Worm (Caenorhabditis elegans) whole organism, L4 larva: ENCODE measurements around the gene C17H11.5.

Experiments used
- F10B5.3 ChIP-seq: sonication (generic microtip); optimal IDR thresholded peaks from 2 replicates; lab custom pipeline; 2016; ENCODE audit warnings: mild to moderate bottlenecking, missing genetic modification characterization, missing compliant biosample characterization
- F26F4.8 ChIP-seq: fragments of 200-800 bp; sonication (Bioruptor generic); conservative IDR thresholded peaks from 2 replicates; pipeline ENCODE4 v1.3.6; 2022; ENCODE audit warnings: missing genetic modification characterization, missing compliant biosample characterization
- F37D6.2 ChIP-seq: sonication (generic microtip); optimal IDR thresholded peaks from 2 replicates; lab custom pipeline; 2016; ENCODE audit warnings: mild to moderate bottlenecking, missing genetic modification characterization, missing compliant biosample characterization
- F49E8.2 ChIP-seq: sonication (generic microtip); optimal IDR thresholded peaks from 2 replicates; lab custom pipeline; 2016; ENCODE audit warnings: missing compliant biosample characterization, mild to moderate bottlenecking, missing genetic modification characterization, borderline replicate concordance
- R02D3.7 ChIP-seq: fragments of 150-350 bp; sonication (generic microtip); optimal IDR thresholded peaks from 3 replicates; lab custom pipeline; 2014; ENCODE audit warnings: missing biosample characterization, missing genetic modification characterization
- T20F7.1 ChIP-seq: fragments of 200-800 bp; sonication (Bioruptor generic); optimal IDR thresholded peaks from 2 replicates; lab custom pipeline; 2018; ENCODE audit warnings: mild to moderate bottlenecking, missing genetic modification characterization, missing compliant biosample characterization
- Y105C5A.15 ChIP-seq: fragments of 200-800 bp; sonication (Bioruptor generic); IDR thresholded peaks from 2 replicates; pipeline ENCODE4 v1.3.6; 2022; ENCODE audit warnings: missing genetic modification characterization, missing compliant biosample characterization
- Y48G9A.11 ChIP-seq: fragments of 200-800 bp; sonication (Bioruptor generic); IDR thresholded peaks from 2 replicates; pipeline ENCODE4 v1.3.6; 2022; ENCODE audit warnings: missing genetic modification reagents, missing genetic modification characterization, missing compliant biosample characterization
- Y75B8A.6 ChIP-seq: fragments of 200-800 bp; sonication (Bioruptor generic); IDR thresholded peaks from 2 replicates; pipeline ENCODE4 v1.3.6; 2022; ENCODE audit warnings: missing genetic modification reagents, missing genetic modification characterization, missing compliant biosample characterization
- ZK337.2 ChIP-seq: fragments of 200-800 bp; sonication (Bioruptor generic); IDR thresholded peaks from 2 replicates; pipeline ENCODE4 v1.3.6; 2022; ENCODE audit warnings: missing genetic modification reagents, missing genetic modification characterization, missing compliant biosample characterization
- aha-1 ChIP-seq: fragments of 150-350 bp; peaks from one replicate; lab custom pipeline; 2014; ENCODE audit warnings: missing biosample characterization, missing genetic modification characterization
- aly-2 ChIP-seq: sonication (generic microtip); optimal IDR thresholded peaks from 2 replicates; lab custom pipeline; 2018; ENCODE audit warnings: missing biosample characterization, missing genetic modification characterization
- ama-1 ChIP-seq: fragments of 150-350 bp; optimal IDR thresholded peaks from 2 replicates; lab custom pipeline; 2014; ENCODE audit warnings: inconsistent platforms, mixed read lengths
- ceh-32 ChIP-seq: sonication (generic microtip); optimal IDR thresholded peaks from 2 replicates; lab custom pipeline; 2016; ENCODE audit warnings: mild to moderate bottlenecking, missing genetic modification characterization, missing compliant biosample characterization; ENCODE audit not compliant: poor library complexity
- ceh-44 ChIP-seq: fragments of 200-800 bp; sonication (Bioruptor generic); IDR thresholded peaks from 2 replicates; pipeline ENCODE4 v1.3.6; 2022; ENCODE audit warnings: missing genetic modification reagents, missing genetic modification characterization, missing compliant biosample characterization
- ceh-62 ChIP-seq: sonication (generic microtip); optimal IDR thresholded peaks from 2 replicates; lab custom pipeline; 2017; ENCODE audit warnings: missing biosample characterization, missing genetic modification characterization
- ceh-82 ChIP-seq: sonication (generic microtip); optimal IDR thresholded peaks from 2 replicates; lab custom pipeline; 2017; ENCODE audit warnings: missing biosample characterization, missing genetic modification characterization
- cey-2 ChIP-seq: sonication (generic microtip); optimal IDR thresholded peaks from 3 replicates; lab custom pipeline; 2017; ENCODE audit warnings: missing genetic modification characterization, mild to moderate bottlenecking, missing compliant biosample characterization, antibody characterized with exemption, borderline replicate concordance; ENCODE audit not compliant: insufficient read depth
- ctbp-1 ChIP-seq: fragments of 200-800 bp; sonication (Bioruptor generic); IDR thresholded peaks from 2 replicates; pipeline ENCODE4 v1.3.6; 2022; ENCODE audit warnings: missing genetic modification reagents, missing genetic modification characterization, missing compliant biosample characterization
- daf-16 ChIP-seq, 3 experiments: sonication (generic microtip); optimal IDR thresholded peaks; 2 replicates each; lab custom pipeline; 2016 to 2017; ENCODE audit warnings: missing genetic modification characterization in 3 of 3, missing genetic modification reagents in 3 of 3, mild to moderate bottlenecking in 2 of 3, missing compliant biosample characterization in 2 of 3, missing biosample characterization in 1 of 3, moderate library complexity in 1 of 3
- daf-19 ChIP-seq: fragments of 200-800 bp; sonication (Bioruptor generic); conservative IDR thresholded peaks from 2 replicates; pipeline ENCODE4 v1.3.6; 2022; ENCODE audit warnings: missing genetic modification characterization, missing compliant biosample characterization
- dmd-8 ChIP-seq: fragments of 200-800 bp; sonication (Bioruptor generic); IDR thresholded peaks from 2 replicates; pipeline ENCODE4 v1.3.6; 2022; ENCODE audit warnings: missing genetic modification characterization, missing compliant biosample characterization
- dve-1 ChIP-seq: sonication (generic microtip); optimal IDR thresholded peaks from 2 replicates; lab custom pipeline; 2017; ENCODE audit warnings: antibody characterized with exemption, mild to moderate bottlenecking, missing genetic modification characterization, missing compliant biosample characterization; ENCODE audit not compliant: insufficient read depth
- gei-8 ChIP-seq: fragments of 200-800 bp; sonication (Bioruptor generic); optimal IDR thresholded peaks from 2 replicates; lab custom pipeline; 2018; ENCODE audit warnings: mild to moderate bottlenecking, missing genetic modification characterization, missing compliant biosample characterization
- lim-7 ChIP-seq: fragments of 200-800 bp; sonication (Bioruptor generic); IDR thresholded peaks from 2 replicates; pipeline ENCODE4 v1.3.6; 2022; ENCODE audit warnings: missing genetic modification characterization, missing compliant biosample characterization
- lin-15B ChIP-seq: fragments of 150-350 bp; sonication (generic microtip); optimal IDR thresholded peaks from 3 replicates; lab custom pipeline; 2014; ENCODE audit warnings: missing biosample characterization, missing genetic modification characterization
- lin-38 ChIP-seq: fragments of 200-800 bp; sonication (Bioruptor generic); IDR thresholded peaks from 2 replicates; pipeline ENCODE4 v1.3.6; 2022; ENCODE audit warnings: missing genetic modification reagents, missing genetic modification characterization, missing compliant biosample characterization
- lir-3 ChIP-seq: sonication (generic microtip); optimal IDR thresholded peaks from 2 replicates; lab custom pipeline; 2016; ENCODE audit warnings: mild to moderate bottlenecking, missing genetic modification characterization, missing compliant biosample characterization
- lsy-2 ChIP-seq, 2 experiments: fragments of 150-350 bp in 1 of 2; sonication (generic microtip) in 1 of 2; optimal IDR thresholded peaks; 2 replicates each; lab custom pipeline; 2014 to 2017; ENCODE audit warnings: missing biosample characterization in 2 of 2, missing genetic modification characterization in 2 of 2
- madf-9 ChIP-seq: fragments of 200-800 bp; sonication (Bioruptor generic); conservative IDR thresholded peaks from 2 replicates; pipeline ENCODE4 v1.3.6; 2022; ENCODE audit warnings: missing genetic modification reagents, missing genetic modification characterization, missing compliant biosample characterization
- mdt-29 ChIP-seq: fragments of 200-800 bp; sonication (Bioruptor generic); IDR thresholded peaks from 2 replicates; pipeline ENCODE4 v1.3.6; 2022; ENCODE audit warnings: missing genetic modification reagents, missing genetic modification characterization, missing compliant biosample characterization
- mxl-3 ChIP-seq: fragments of 200-800 bp; sonication (Bioruptor generic); optimal IDR thresholded peaks from 2 replicates; lab custom pipeline; 2018; ENCODE audit warnings: mild to moderate bottlenecking, missing genetic modification characterization, missing compliant biosample characterization
- nhr-10 ChIP-seq: fragments of 150-350 bp; optimal IDR thresholded peaks from 2 replicates; lab custom pipeline; 2014; ENCODE audit warnings: missing biosample characterization, missing genetic modification characterization
- nhr-111 ChIP-seq: fragments of 200-800 bp; sonication (Bioruptor generic); optimal IDR thresholded peaks from 2 replicates; lab custom pipeline; 2018; ENCODE audit warnings: mild to moderate bottlenecking, missing genetic modification characterization, missing compliant biosample characterization
- nhr-25 ChIP-seq: sonication (generic microtip); optimal IDR thresholded peaks from 2 replicates; lab custom pipeline; 2017; ENCODE audit warnings: missing genetic modification characterization, mild to moderate bottlenecking, missing compliant biosample characterization, antibody characterized with exemption, moderate library complexity, borderline replicate concordance; ENCODE audit not compliant: insufficient read depth
- nhr-28 ChIP-seq: fragments of 150-350 bp; optimal IDR thresholded peaks from 2 replicates; lab custom pipeline; 2014; ENCODE audit warnings: missing biosample characterization, missing genetic modification characterization
- nhr-41 ChIP-seq: fragments of 200-800 bp; sonication (Bioruptor generic); IDR thresholded peaks from 2 replicates; pipeline ENCODE4 v1.3.6; 2022; ENCODE audit warnings: missing genetic modification reagents, missing genetic modification characterization, missing compliant biosample characterization
- nhr-48 ChIP-seq: sonication (generic microtip); optimal IDR thresholded peaks from 2 replicates; lab custom pipeline; 2016; ENCODE audit warnings: mild to moderate bottlenecking, missing genetic modification characterization, missing compliant biosample characterization
- nhr-6 ChIP-seq: fragments of 150-350 bp; optimal IDR thresholded peaks from 2 replicates; lab custom pipeline; 2014; ENCODE audit warnings: missing biosample characterization, missing genetic modification characterization
- nhr-77 ChIP-seq: fragments of 150-350 bp; optimal IDR thresholded peaks from 2 replicates; lab custom pipeline; 2014; ENCODE audit warnings: missing biosample characterization, missing genetic modification characterization
- pha-4 ChIP-seq, 2 experiments: fragments of 150-350 bp in 1 of 2; fragments of 200-800 bp in 1 of 2; sonication (Bioruptor generic) in 1 of 2; IDR thresholded peaks in 1 of 2; optimal IDR thresholded peaks in 1 of 2; 2 replicates each; pipeline versions ENCODE4 v1.3.6 to Lab custom; 2014 to 2022; ENCODE audit warnings: missing genetic modification characterization in 2 of 2, missing genetic modification reagents in 2 of 2, missing biosample characterization in 1 of 2, missing compliant biosample characterization in 1 of 2
- saeg-2 ChIP-seq: fragments of 200-800 bp; sonication (Bioruptor generic); IDR thresholded peaks from 2 replicates; pipeline ENCODE4 v1.3.6; 2022; ENCODE audit warnings: missing genetic modification reagents, missing genetic modification characterization, missing compliant biosample characterization
- skn-1 ChIP-seq: fragments of 150-350 bp; optimal IDR thresholded peaks from 2 replicates; lab custom pipeline; 2014; ENCODE audit warnings: missing biosample characterization, missing genetic modification characterization
- snpc-1.2 ChIP-seq: fragments of 200-800 bp; sonication (Bioruptor generic); IDR thresholded peaks from 2 replicates; pipeline ENCODE4 v1.3.6; 2022; ENCODE audit warnings: missing genetic modification reagents, missing genetic modification characterization, missing compliant biosample characterization
- tra-1 ChIP-seq: fragments of 200-800 bp; sonication (Bioruptor generic); IDR thresholded peaks from 2 replicates; pipeline ENCODE4 v1.3.6; 2022; ENCODE audit warnings: missing genetic modification reagents, missing genetic modification characterization, missing compliant biosample characterization
- unc-130 ChIP-seq: sonication (generic microtip); optimal IDR thresholded peaks from 2 replicates; lab custom pipeline; 2016; ENCODE audit warnings: missing genetic modification reagents, missing genetic modification characterization, missing compliant biosample characterization
- vab-7 ChIP-seq: fragments of 200-800 bp; sonication (Bioruptor generic); IDR thresholded peaks from 2 replicates; pipeline ENCODE4 v1.3.6; 2022; ENCODE audit warnings: missing genetic modification reagents, missing genetic modification characterization, missing compliant biosample characterization
- zag-1 ChIP-seq: fragments of 150-350 bp; optimal IDR thresholded peaks from 2 replicates; lab custom pipeline; 2014; ENCODE audit warnings: missing biosample characterization, missing genetic modification characterization
- zfp-2 ChIP-seq: sonication (generic microtip); optimal IDR thresholded peaks from 2 replicates; lab custom pipeline; 2016; ENCODE audit warnings: mild to moderate bottlenecking, missing genetic modification characterization, missing compliant biosample characterization
- zfp-3 ChIP-seq: fragments of 200-800 bp; sonication (Bioruptor generic); conservative IDR thresholded peaks from 2 replicates; pipeline ENCODE4 v1.3.6; 2022; ENCODE audit warnings: missing genetic modification reagents, missing genetic modification characterization, missing compliant biosample characterization

Gene C17H11.5

ce11 chrX:8231858-8232257 lies 46.9 kb upstream of the C17H11.5 start, which contains the start of gene K02A6.3 (continued):
- no peak for TF ChIP-seq ZK337.2 (GFP tag; lab: Robert Waterston, UW)
- peak; percentile 82; the same call in 1 of the 2 replicates for TF ChIP-seq zfp-3 (GFP tag; lab: Robert Waterston, UW)
- TF ChIP-seq ctbp-1: peak; percentile 44; the same call in 1 of the 2 replicates
- no peak; the same call in 1 of the 2 replicates for TF ChIP-seq vab-7 (GFP tag; lab: Robert Waterston, UW)
- TF ChIP-seq F10B5.3: no peak
- TF ChIP-seq aly-2 (tag; lab: Kevin White, UChicago): no peak
- no peak for TF ChIP-seq lin-15B (tag; lab: Kevin White, UChicago)
- TF ChIP-seq ceh-44: no peak
- no peak for TF ChIP-seq cey-2 (tag; lab: Kevin White, UChicago)
- TF ChIP-seq nhr-48 (tag; lab: Kevin White, UChicago): peak; percentile 85
- no peak for TF ChIP-seq lin-38 (GFP tag; lab: Robert Waterston, UW)
- TF ChIP-seq dve-1 (tag; lab: Kevin White, UChicago): peak; percentile 95
- no peak for TF ChIP-seq ceh-32
- 0 out of 2 replicates have a peak, but pooled peaks have one; percentile 11 for TF ChIP-seq nhr-41
- peak; percentile 62 for TF ChIP-seq madf-9
- TF ChIP-seq Y105C5A.15 (GFP tag; lab: Robert Waterston, UW): no peak
- peak in 1 of 2 experiments; percentile 83 for TF ChIP-seq lsy-2 (tag; optimal IDR thresholded peaks at IDR 0.05; lab: Kevin White, UChicago)
- no peak for TF ChIP-seq skn-1 (tag; lab: Kevin White, UChicago)
- no peak for TF ChIP-seq zfp-2
- TF ChIP-seq Y75B8A.6: 0 out of 2 replicates have a peak, but pooled peaks have one; percentile 65
- no peak for TF ChIP-seq nhr-111 (GFP tag; lab: Kevin White, UChicago)
- TF ChIP-seq gei-8 (GFP tag; lab: Kevin White, UChicago): peak; percentile 77
- TF ChIP-seq unc-130: no peak
- no peak for TF ChIP-seq F26F4.8 (GFP tag; lab: Robert Waterston, UW)
- peak in 1 of 2 experiments; percentile 98 for TF ChIP-seq daf-16 (GFP tag; optimal IDR thresholded peaks at IDR 0.05; lab: Kevin White, UChicago)
- peak; percentile 100 for TF ChIP-seq daf-16 (tag; optimal IDR thresholded peaks at IDR 0.05; lab: Kevin White, UChicago)
- TF ChIP-seq ama-1 (lab: Kevin White, UChicago): no peak
- TF ChIP-seq Y48G9A.11 (GFP tag; lab: Robert Waterston, UW): no peak
- TF ChIP-seq snpc-1.2 (GFP tag; lab: Robert Waterston, UW): no peak
- no peak for TF ChIP-seq ceh-82 (tag; lab: Kevin White, UChicago)
- TF ChIP-seq aha-1: peak; percentile 95
- no peak for TF ChIP-seq zag-1 (tag; lab: Kevin White, UChicago)
- peak; percentile 94 for TF ChIP-seq nhr-77
- peak; percentile 86 for TF ChIP-seq nhr-28 (tag; lab: Kevin White, UChicago)
- no peak for TF ChIP-seq nhr-10 (tag; lab: Kevin White, UChicago)
- TF ChIP-seq R02D3.7: no peak
- peak; percentile 27 for TF ChIP-seq F37D6.2 (tag; lab: Kevin White, UChicago)
- peak; percentile 62 for TF ChIP-seq pha-4 (GFP tag; IDR thresholded peaks at IDR 0.05; lab: Robert Waterston, UW)
- TF ChIP-seq pha-4 (tag; optimal IDR thresholded peaks at IDR 0.05; lab: Kevin White, UChicago): peak; percentile 21
- TF ChIP-seq mdt-29 (GFP tag; lab: Robert Waterston, UW): peak; percentile 66; the same call in 1 of the 2 replicates
- TF ChIP-seq daf-19 (GFP tag; lab: Robert Waterston, UW): no peak
- no peak for TF ChIP-seq saeg-2 (GFP tag; lab: Robert Waterston, UW)
- TF ChIP-seq lim-7: no peak
- no peak for TF ChIP-seq lir-3
- TF ChIP-seq nhr-25 (tag; lab: Kevin White, UChicago): peak; percentile 12
- TF ChIP-seq T20F7.1: peak; percentile 73
- peak; percentile 54 for TF ChIP-seq nhr-6 (tag; lab: Kevin White, UChicago)
- no peak for TF ChIP-seq ceh-62
- TF ChIP-seq tra-1 (GFP tag; lab: Robert Waterston, UW): peak; percentile 85
- no peak for TF ChIP-seq F49E8.2 (tag; lab: Kevin White, UChicago)
- no peak for TF ChIP-seq dmd-8 (GFP tag; lab: Robert Waterston, UW)
- peak; percentile 100 for TF ChIP-seq mxl-3 (GFP tag; lab: Kevin White, UChicago)
